Worm (Caenorhabditis elegans): ENCODE results near the gene mans-3.

The mans-3 gene

DNA sequence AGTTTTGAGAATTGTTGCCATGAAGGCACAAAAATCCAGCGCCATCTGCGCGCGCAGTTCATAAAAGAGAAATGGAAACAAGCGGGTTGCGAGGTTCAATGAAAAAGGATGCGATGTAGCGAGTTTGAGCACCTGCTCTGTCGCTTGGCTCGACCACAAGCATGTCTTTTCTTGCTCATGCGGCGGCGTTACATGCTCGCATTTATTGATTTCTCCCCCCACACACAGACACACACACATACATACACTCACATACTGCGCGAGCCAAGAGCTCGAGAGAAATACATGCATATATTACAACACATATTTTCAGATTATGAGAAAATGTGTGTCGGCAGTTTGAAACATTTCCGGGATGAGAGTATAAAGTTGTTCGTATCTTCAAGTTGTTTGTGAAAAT is 43.4 kb upstream of the mans-3 start (continued):
- TF ChIP-seq lsy-2 (tag; optimal IDR thresholded peaks at IDR 0.05) (peak in 1 of 2 experiments; percentile 15), efl-1 (optimal IDR thresholded peaks at IDR 0.05) (no peak), efl-1 (GFP tag; optimal IDR thresholded peaks at IDR 0.05 in 1 of 2) (no peak), C34B4.2 (tag; optimal IDR thresholded peaks at IDR 0.05) (no peak), nhr-71 (tag; optimal IDR thresholded peaks at IDR 0.05) (peak; percentile 33), grh-1 (GFP tag; IDR thresholded peaks at IDR 0.05) (no peak), lin-14 (GFP tag; optimal IDR thresholded peaks at IDR 0.05) (peak; percentile 73), ceh-88 (GFP tag; IDR thresholded peaks at IDR 0.05) (no peak), Y116A8C.19 (tag; optimal IDR thresholded peaks at IDR 0.05; ENCODE audit: borderline replicate concordance) (no peak), swsn-7 (tag; optimal IDR thresholded peaks at IDR 0.05) (peak; percentile 42), skn-1 (tag; optimal IDR thresholded peaks at IDR 0.05) (peak; percentile 3)

DNA sequence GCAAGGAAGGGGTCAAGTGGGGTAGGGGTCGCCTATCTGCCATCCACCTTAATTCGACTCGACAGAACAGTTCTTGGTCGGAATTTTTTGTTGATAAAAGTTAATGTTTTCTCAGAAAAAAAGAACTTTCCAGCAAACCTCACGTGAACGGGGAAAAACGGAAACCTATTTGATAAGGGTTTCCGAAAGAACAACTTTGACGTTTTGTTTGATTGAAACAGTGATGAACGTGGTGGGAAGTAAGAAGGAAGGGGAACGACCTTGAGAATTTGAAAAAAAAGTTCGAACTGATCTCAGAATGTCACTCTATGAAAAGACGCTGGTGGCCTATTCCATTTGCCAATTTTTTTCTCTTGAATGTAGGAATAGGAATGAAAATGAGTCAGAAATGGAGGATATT is 42.8 kb upstream of the mans-3 start:
- TF ChIP-seq nhr-19 (GFP tag; conservative IDR thresholded peaks at IDR 0.05) (no peak), lin-14 (GFP tag; optimal IDR thresholded peaks at IDR 0.05) (peak; percentile 13), unc-130 (tag; optimal IDR thresholded peaks at IDR 0.05) (peak; percentile 2), lir-3 (tag; optimal IDR thresholded peaks at IDR 0.05; ENCODE audit: poor library complexity) (no peak), dsc-1 (tag; optimal IDR thresholded peaks at IDR 0.05) (no peak), nhr-85 (tag) (peak; percentile 73), blmp-1 (tag; optimal IDR thresholded peaks at IDR 0.05) (peak; percentile 51), elt-3 (tag; optimal IDR thresholded peaks at IDR 0.05) (peak in 1 of 6 experiments; percentile 80)

- TF ChIP-seq dsc-1 (tag; optimal IDR thresholded peaks at IDR 0.05) (peak; percentile 87), nhr-47 (tag; optimal IDR thresholded peaks at IDR 0.05) (peak; percentile 40), fkh-8 (tag; optimal IDR thresholded peaks at IDR 0.05) (peak; percentile 30), blmp-1 (tag; optimal IDR thresholded peaks at IDR 0.05) (peak; percentile 3), tbx-2 (tag; optimal IDR thresholded peaks at IDR 0.05) (no peak), ztf-11 (tag; optimal IDR thresholded peaks at IDR 0.05) (peak in 1 of 2 experiments; percentile 15), lsy-2 (tag; optimal IDR thresholded peaks at IDR 0.05) (no peak), egl-13 (tag; optimal IDR thresholded peaks at IDR 0.05) (peak; percentile 58), ceh-88 (GFP tag; IDR thresholded peaks at IDR 0.05) (no peak), hpl-2 (GFP tag; optimal IDR thresholded peaks at IDR 0.05) (no peak), nhr-71 (tag; optimal IDR thresholded peaks at IDR 0.05) (peak; percentile 18), unc-86 (tag; optimal IDR thresholded peaks at IDR 0.05) (peak; percentile 71), efl-1 (optimal IDR thresholded peaks at IDR 0.05) (no peak), efl-1 (GFP tag; optimal IDR thresholded peaks at IDR 0.05 in 1 of 2) (peak in 1 of 2 experiments; percentile 67), nhr-85 (tag) (peak; percentile 7)
These were observed 42.3 kb upstream of the mans-3 start for ce11 chrX:5122791-5123414.

- TF ChIP-seq C16A3.4 (tag; optimal IDR thresholded peaks at IDR 0.05) (no peak), blmp-1 (tag; optimal IDR thresholded peaks at IDR 0.05) (peak; percentile 9)
These were observed 40.9 kb upstream of the mans-3 start for ce11 chrX:5124288-5124687.

DNA sequence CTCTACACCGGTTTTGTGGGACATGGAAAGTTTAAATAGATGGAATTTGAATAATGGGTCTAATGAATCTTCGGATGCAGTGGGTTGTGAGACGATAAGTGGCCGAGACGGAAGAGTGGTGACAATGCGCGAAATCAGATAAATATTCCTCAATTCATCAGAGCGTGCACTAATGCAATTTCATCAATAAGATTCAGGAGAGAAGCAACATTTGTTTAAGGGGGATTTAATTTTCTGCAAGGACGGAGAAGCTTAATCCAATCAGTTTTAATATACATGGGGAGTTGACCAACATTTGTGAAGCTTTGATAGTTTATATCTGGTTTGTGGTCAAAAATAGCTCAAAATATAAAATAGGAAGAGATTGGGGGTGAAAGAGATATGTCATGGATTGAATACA is 35.7 kb upstream of the mans-3 start:
- no peak for TF ChIP-seq nhr-90 (tag; optimal IDR thresholded peaks at IDR 0.05; ENCODE audit: poor library complexity)
- TF ChIP-seq fos-1 (tag; optimal IDR thresholded peaks at IDR 0.05) = no peak
- no peak for TF ChIP-seq nhr-11 (tag; optimal IDR thresholded peaks at IDR 0.05)
- no peak for TF ChIP-seq zag-1 (tag; optimal IDR thresholded peaks at IDR 0.05)
- TF ChIP-seq nhr-237 (tag; optimal IDR thresholded peaks at IDR 0.05) = no peak
- TF ChIP-seq elt-2 (tag; optimal IDR thresholded peaks at IDR 0.05) = no peak
- peak; percentile 15 for TF ChIP-seq dsc-1 (tag; optimal IDR thresholded peaks at IDR 0.05)
- peak; percentile 89 for TF ChIP-seq ces-1 (GFP tag; optimal IDR thresholded peaks at IDR 0.05)
- peak; percentile 43 for TF ChIP-seq egl-13 (tag; optimal IDR thresholded peaks at IDR 0.05)
- TF ChIP-seq lin-13 (GFP tag; optimal IDR thresholded peaks at IDR 0.05) = no peak
- TF ChIP-seq snu-23 (GFP tag; optimal IDR thresholded peaks at IDR 0.05) = no peak
- TF ChIP-seq unc-30 (tag; optimal IDR thresholded peaks at IDR 0.05) = no peak
- peak; percentile 10 for TF ChIP-seq nhr-85 (tag)
- peak; percentile 55 for TF ChIP-seq lin-14 (GFP tag; optimal IDR thresholded peaks at IDR 0.05)
- no peak for TF ChIP-seq sptf-1 (tag; optimal IDR thresholded peaks at IDR 0.05)
- peak; percentile 4 for TF ChIP-seq nhr-71 (tag; optimal IDR thresholded peaks at IDR 0.05)
- no peak for TF ChIP-seq tbx-2 (tag; optimal IDR thresholded peaks at IDR 0.05)
- no peak for TF ChIP-seq ceh-63 (GFP tag; optimal IDR thresholded peaks at IDR 0.05)
- no peak for TF ChIP-seq pax-3 (tag; optimal IDR thresholded peaks at IDR 0.05)
- no peak for TF ChIP-seq nhr-19 (GFP tag; conservative IDR thresholded peaks at IDR 0.05)
- TF ChIP-seq hlh-17 (GFP tag; optimal IDR thresholded peaks at IDR 0.05; ENCODE audit: borderline replicate concordance) = no peak
- TF ChIP-seq swsn-7 (tag; optimal IDR thresholded peaks at IDR 0.05) = no peak
- TF ChIP-seq nhr-47 (tag; optimal IDR thresholded peaks at IDR 0.05) = peak; percentile 10

All from whole organism, L1 larva.